4 worm cellular contexts compared by ENCODE assay signal in the genomic region with DNA sequence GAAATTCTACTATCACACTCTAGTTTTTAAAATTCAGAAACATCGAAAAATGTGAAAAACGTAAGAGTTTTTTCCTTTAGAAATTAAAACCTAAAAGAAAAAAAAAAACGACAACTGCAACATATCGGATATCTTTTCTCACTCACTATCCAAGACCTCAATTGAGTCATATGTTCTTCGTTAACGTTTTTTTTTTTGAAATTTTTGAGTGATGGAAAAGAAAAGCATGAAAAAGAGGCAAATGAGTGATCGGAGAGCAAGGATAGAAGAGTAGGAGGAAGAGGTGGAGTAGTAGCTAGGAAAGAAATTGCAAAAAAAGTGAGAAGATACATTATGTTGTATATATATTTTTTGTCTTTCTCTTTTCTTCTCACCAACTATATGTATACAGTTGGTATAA.
A peak's percentile ranks its signal among the peaks of the same experiment; 100 is the strongest.
TF ChIP-seq lines count a peak whose summit lies in the region.

No protein-coding gene starts in this region.

TF ChIP-seq in whole organism, L1 larva, 84 proteins besides CTCF, POLR2A, EP300 and RAD21 (continues in another document):
- TF ChIP-seq fkh-4 (tag; optimal IDR thresholded peaks at IDR 0.05; lab: Kevin White, UChicago; ENCODE audit: borderline replicate concordance) (no peak), elt-2 (tag; optimal IDR thresholded peaks at IDR 0.05; lab: Kevin White, UChicago) (no peak), lin-13 (GFP tag; optimal IDR thresholded peaks at IDR 0.05; lab: Kevin White, UChicago) (no peak), fos-1 (tag; optimal IDR thresholded peaks at IDR 0.05; lab: Kevin White, UChicago) (no peak), snu-23 (GFP tag; optimal IDR thresholded peaks at IDR 0.05; lab: Kevin White, UChicago) (no peak), tlp-1 (tag; optimal IDR thresholded peaks at IDR 0.05; lab: Kevin White, UChicago) (no peak), pax-3 (tag; optimal IDR thresholded peaks at IDR 0.05; lab: Kevin White, UChicago) (no peak), dsc-1 (tag; optimal IDR thresholded peaks at IDR 0.05; lab: Kevin White, UChicago) (peak; percentile 50), fkh-10 (GFP tag; optimal IDR thresholded peaks at IDR 0.05; lab: Kevin White, UChicago) (no peak), lin-14 (GFP tag; optimal IDR thresholded peaks at IDR 0.05; lab: Kevin White, UChicago) (peak; percentile 73), ceh-63 (GFP tag; optimal IDR thresholded peaks at IDR 0.05; lab: Kevin White, UChicago) (no peak), nhr-12 (tag; optimal IDR thresholded peaks at IDR 0.05; lab: Kevin White, UChicago) (no peak), C34B4.2 (tag; optimal IDR thresholded peaks at IDR 0.05; lab: Kevin White, UChicago) (no peak), hlh-4 (tag; optimal IDR thresholded peaks at IDR 0.05; lab: Kevin White, UChicago) (no peak), pag-3 (tag; optimal IDR thresholded peaks at IDR 0.05; lab: Kevin White, UChicago; ENCODE audit: borderline replicate concordance, insufficient read depth) (peak; percentile 31), F16B12.6 (tag; optimal IDR thresholded peaks at IDR 0.05; lab: Kevin White, UChicago) (no peak), fkh-8 (tag; optimal IDR thresholded peaks at IDR 0.05; lab: Kevin White, UChicago) (no peak), lir-3 (tag; optimal IDR thresholded peaks at IDR 0.05; lab: Kevin White, UChicago; ENCODE audit: poor library complexity) (no peak), rnt-1 (tag; optimal IDR thresholded peaks at IDR 0.05; lab: Kevin White, UChicago) (peak; percentile 2), nhr-28 (tag; optimal IDR thresholded peaks at IDR 0.05; lab: Kevin White, UChicago) (no peak), efl-1 (optimal IDR thresholded peaks at IDR 0.05; lab: Kevin White, UChicago) (no peak), efl-1 (GFP tag; optimal IDR thresholded peaks at IDR 0.05 in 1 of 2; lab: Kevin White, UChicago) (no peak)

TF ChIP-seq in whole organism, L2 larva, 48 proteins besides CTCF, POLR2A, EP300 and RAD21:
- no peak for TF ChIP-seq elt-1 (tag; optimal IDR thresholded peaks at IDR 0.05; lab: Kevin White, UChicago)
- peak; percentile 37 for TF ChIP-seq C34F6.9 (tag; optimal IDR thresholded peaks at IDR 0.05; lab: Kevin White, UChicago)
- TF ChIP-seq F13H6.1 (tag; optimal IDR thresholded peaks at IDR 0.05; lab: Kevin White, UChicago): peak; percentile 25
- TF ChIP-seq R02D3.7 (tag; optimal IDR thresholded peaks at IDR 0.05; lab: Kevin White, UChicago): no peak
- no peak for TF ChIP-seq nhr-12 (tag; optimal IDR thresholded peaks at IDR 0.05; lab: Kevin White, UChicago)

TF ChIP-seq in whole organism, L4 larva, 104 proteins besides CTCF, POLR2A, EP300 and RAD21:
- TF ChIP-seq nhr-11 (tag; optimal IDR thresholded peaks at IDR 0.05; lab: Kevin White, UChicago) (peak; percentile 6), hif-1 (tag; optimal IDR thresholded peaks at IDR 0.05; lab: Kevin White, UChicago) (peak in 1 of 2 experiments; percentile 4), hlh-11 (tag; optimal IDR thresholded peaks at IDR 0.05; lab: Kevin White, UChicago) (peak; percentile 17), Y75B8A.6 (GFP tag; IDR thresholded peaks at IDR 0.05; lab: Robert Waterston, UW) (no peak)

TF ChIP-seq in whole organism, late embryonic, 69 proteins besides CTCF, POLR2A, EP300 and RAD21:
- TF ChIP-seq ref-2 (tag; optimal IDR thresholded peaks at IDR 0.05; lab: Kevin White, UChicago): no peak
- TF ChIP-seq ceh-18 (tag; optimal IDR thresholded peaks at IDR 0.05; lab: Kevin White, UChicago): peak; percentile 11
TF ChIP-seq in whole organism, late embryonic: peak in this region for 1.
